Fruit fly (Drosophila melanogaster): ENCODE results near the gene U2af50.

- TF ChIP-seq CG7101 (tag; optimal IDR thresholded peaks at IDR 0.05) (peak; percentile 75), tj (GFP tag; optimal IDR thresholded peaks at IDR 0.05) (peak; percentile 32), cnc (optimal IDR thresholded peaks at IDR 0.05) (no peak), Hr96 (GFP tag; optimal IDR thresholded peaks at IDR 0.05) (no peak), CG11617 (GFP tag; optimal IDR thresholded peaks at IDR 0.05) (peak; percentile 53), CG33017 (tag; optimal IDR thresholded peaks at IDR 0.05) (peak; percentile 24), kay (GFP tag; ENCODE audit: borderline replicate concordance) (no peak), CG14711 (tag; optimal IDR thresholded peaks at IDR 0.05) (peak; percentile 61), CG12768 (GFP tag; optimal IDR thresholded peaks at IDR 0.05) (peak; percentile 48), CG1620 (GFP tag; optimal IDR thresholded peaks at IDR 0.05) (peak; percentile 69), toe (GFP tag; optimal IDR thresholded peaks at IDR 0.05) (peak; percentile 67), pad (GFP tag; optimal IDR thresholded peaks at IDR 0.05) (peak; percentile 58), CG7045 (GFP tag; optimal IDR thresholded peaks at IDR 0.05) (peak; percentile 21), Clk (GFP tag; optimal IDR thresholded peaks at IDR 0.05) (no peak)
These were observed 26.2 kb upstream of the U2af50 start, which contains the start of the genes CG9992 and CG4239 for dm6 chrX:16384843-16385726.
